Worm (Caenorhabditis elegans) whole organism, L3 larva: ENCODE measurements around the gene Y72A10A.1.

Source experiments
- R02D3.7 ChIP-seq: fragments of 150-350 bp; optimal IDR thresholded peaks from 2 replicates; lab custom pipeline; 2014; ENCODE audit warnings: missing biosample characterization, missing genetic modification characterization
- ceh-16 ChIP-seq: sonication (generic microtip); optimal IDR thresholded peaks from 2 replicates; lab custom pipeline; 2017; ENCODE audit warnings: missing biosample characterization, missing genetic modification characterization
- fkh-10 ChIP-seq: sonication (generic microtip); optimal IDR thresholded peaks from 2 replicates; lab custom pipeline; 2017; ENCODE audit warnings: missing biosample characterization, missing genetic modification reagents, missing genetic modification characterization
- hmg-11 ChIP-seq: sonication (generic microtip); optimal IDR thresholded peaks from 2 replicates; lab custom pipeline; 2016; ENCODE audit warnings: missing genetic modification characterization, missing compliant biosample characterization
- lin-39 ChIP-seq: fragments of 150-350 bp; optimal IDR thresholded peaks from 2 replicates; lab custom pipeline; 2018; ENCODE audit warnings: missing biosample characterization, missing genetic modification reagents, missing genetic modification characterization
- nhr-11 ChIP-seq: fragments of 150-350 bp; optimal IDR thresholded peaks from 2 replicates; lab custom pipeline; 2014; ENCODE audit warnings: missing biosample characterization, missing genetic modification characterization
- nhr-12 ChIP-seq: fragments of 150-350 bp; optimal IDR thresholded peaks from 2 replicates; lab custom pipeline; 2014; ENCODE audit warnings: missing biosample characterization, missing genetic modification characterization
- pha-4 ChIP-seq: fragments of 150-350 bp; optimal IDR thresholded peaks from 2 replicates; lab custom pipeline; 2014; ENCODE audit warnings: missing biosample characterization, missing genetic modification reagents, missing genetic modification characterization
- sea-2 ChIP-seq: fragments of 150-350 bp; sonication (generic microtip); optimal IDR thresholded peaks from 4 replicates; lab custom pipeline; 2014; ENCODE audit warnings: missing biosample characterization, missing genetic modification reagents, missing genetic modification characterization
- tbx-2 ChIP-seq: sonication (generic microtip); optimal IDR thresholded peaks from 2 replicates; lab custom pipeline; 2016; ENCODE audit warnings: mild to moderate bottlenecking, missing genetic modification characterization, missing compliant biosample characterization
- unc-62 ChIP-seq: fragments of 150-350 bp; sonication (generic microtip); optimal IDR thresholded peaks from 4 replicates; lab custom pipeline; 2014; ENCODE audit warnings: missing biosample characterization, missing genetic modification reagents, missing genetic modification characterization
- zag-1 ChIP-seq: fragments of 150-350 bp; optimal IDR thresholded peaks from 2 replicates; lab custom pipeline; 2014; ENCODE audit warnings: missing biosample characterization, missing genetic modification characterization
- ztf-11 ChIP-seq: fragments of 150-350 bp; optimal IDR thresholded peaks from 2 replicates; lab custom pipeline; 2014; ENCODE audit warnings: missing biosample characterization, missing genetic modification characterization

DNA sequence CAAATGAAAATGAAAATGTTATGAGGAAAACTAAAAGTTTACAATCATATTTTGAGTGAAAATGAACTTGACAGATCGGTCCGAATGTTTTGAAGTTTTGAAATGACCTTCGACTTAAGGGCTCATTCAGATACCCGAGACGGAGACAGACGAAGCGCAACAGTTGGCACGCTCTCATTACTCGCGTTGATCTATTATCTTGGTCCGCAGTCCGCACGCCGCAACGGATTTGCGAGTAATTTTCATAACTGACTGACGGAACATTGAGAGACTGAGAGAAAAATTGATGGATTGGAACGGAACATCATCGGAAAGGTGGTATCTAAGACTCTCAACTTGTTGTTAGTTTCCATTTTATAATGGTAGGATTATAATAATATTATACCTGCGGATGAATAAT, 7.8 kb upstream of the Y72A10A.1 start:
- TF ChIP-seq R02D3.7 (tag; lab: Kevin White, UChicago): no peak
- TF ChIP-seq hmg-11 (tag; lab: Kevin White, UChicago): no peak
- TF ChIP-seq nhr-12: no peak
- no peak for TF ChIP-seq ztf-11 (tag; lab: Kevin White, UChicago)
- no peak for TF ChIP-seq tbx-2 (tag; lab: Kevin White, UChicago)
- TF ChIP-seq ceh-16 (tag; lab: Kevin White, UChicago): no peak
- peak; percentile 63 for TF ChIP-seq lin-39 (tag; lab: Kevin White, UChicago)
- no peak for TF ChIP-seq unc-62 (GFP tag; lab: Kevin White, UChicago)
- TF ChIP-seq fkh-10 (GFP tag; lab: Kevin White, UChicago): no peak
- no peak for TF ChIP-seq zag-1 (tag; lab: Kevin White, UChicago)
- no peak for TF ChIP-seq pha-4 (tag; lab: Kevin White, UChicago)
- TF ChIP-seq nhr-11 (tag; lab: Kevin White, UChicago): no peak
- TF ChIP-seq sea-2: no peak
